Worm (Caenorhabditis elegans) whole organism, midembryonic: ENCODE results near the gene Y51H7C.3.
A peak's percentile ranks its signal among the peaks of the same experiment; 100 is the strongest.
"Not testable (repeated sequence)": the region's sequence is repeated elsewhere in the genome, so short reads cannot be mapped to it uniquely, and the experiment has no call there.

Experiments
- T22C8.4 ChIP-seq: fragments of 200-800 bp; sonication (Bioruptor generic); IDR thresholded peaks from 2 replicates; pipeline ENCODE4 v1.3.6; 2022; ENCODE audit warnings: missing genetic modification characterization, missing compliant biosample characterization
- cog-1 ChIP-seq: sonication (generic microtip); optimal IDR thresholded peaks from 2 replicates; lab custom pipeline; 2016; ENCODE audit warnings: missing genetic modification characterization, missing compliant biosample characterization
- flt-1 ChIP-seq: fragments of 200-800 bp; sonication (Bioruptor generic); IDR thresholded peaks from 2 replicates; pipeline ENCODE4 v1.3.6; 2022; ENCODE audit warnings: missing genetic modification characterization, missing compliant biosample characterization
- klf-2 ChIP-seq: fragments of 200-800 bp; sonication (Bioruptor generic); conservative IDR thresholded peaks from 2 replicates; pipeline ENCODE4 v1.3.6; 2022; ENCODE audit warnings: missing genetic modification reagents, missing genetic modification characterization, missing compliant biosample characterization
- med-1 ChIP-seq: sonication (generic microtip); optimal IDR thresholded peaks from 2 replicates; lab custom pipeline; 2017; ENCODE audit warnings: missing genetic modification characterization, mild to moderate bottlenecking, missing compliant biosample characterization, antibody characterized with exemption, missing genetic modification reagents; ENCODE audit not compliant: insufficient read depth
- ref-1 ChIP-seq: fragments of 200-800 bp; sonication (Bioruptor generic); conservative IDR thresholded peaks from 2 replicates; pipeline ENCODE4 v1.3.6; 2022; ENCODE audit warnings: missing genetic modification reagents, missing genetic modification characterization, missing compliant biosample characterization
- tab-1 ChIP-seq: fragments of 200-800 bp; sonication (Bioruptor generic); IDR thresholded peaks from 2 replicates; pipeline ENCODE4 v1.3.6; 2022; ENCODE audit warnings: missing genetic modification characterization, missing compliant biosample characterization
- ztf-23 ChIP-seq: fragments of 200-800 bp; sonication (Bioruptor generic); IDR thresholded peaks from 2 replicates; pipeline ENCODE4 v1.3.6; 2022; ENCODE audit warnings: missing genetic modification reagents, missing genetic modification characterization, missing compliant biosample characterization
- ztf-29 ChIP-seq: fragments of 200-800 bp; sonication (Bioruptor generic); IDR thresholded peaks from 2 replicates; pipeline ENCODE4 v1.3.6; 2022; ENCODE audit warnings: missing genetic modification reagents, missing genetic modification characterization, missing compliant biosample characterization

Gene Y51H7C.3

DNA sequence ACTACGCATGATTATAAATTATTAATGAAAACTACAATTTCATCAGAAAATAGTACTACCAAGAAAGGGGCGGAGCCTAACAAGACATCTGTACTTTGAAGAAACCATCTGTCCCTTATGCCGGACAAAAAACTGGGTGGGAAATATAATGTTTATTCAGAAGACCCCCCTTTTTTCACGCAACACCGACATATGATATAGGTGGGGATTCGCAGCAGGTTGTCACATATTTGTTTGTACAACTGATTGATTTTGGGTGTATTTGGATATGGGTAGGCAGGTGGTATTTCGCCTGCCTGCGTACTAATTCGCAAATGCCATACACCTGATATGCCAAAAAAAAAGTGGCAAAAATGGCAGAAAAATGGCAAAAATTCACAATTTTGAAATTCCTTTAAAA, 14.6 kb upstream of the Y51H7C.3 start, which contains the start of gene Y51H7C.10:
Y51H7C.10 (minus strand) TSS at position 101 of the 400 bp plus-strand sequence.
- TF ChIP-seq cog-1 (tag; lab: Kevin White, UChicago) (no peak), T22C8.4 (GFP tag; lab: Robert Waterston, UW) (no peak), klf-2 (GFP tag; lab: Robert Waterston, UW) (no peak), ztf-23 (no peak), tab-1 (GFP tag; lab: Robert Waterston, UW) (no peak), med-1 (GFP tag; lab: Kevin White, UChicago) (no peak), flt-1 (no peak), ref-1 (GFP tag; lab: Robert Waterston, UW) (no peak), ztf-29 (GFP tag; lab: Robert Waterston, UW) (no peak)

DNA sequence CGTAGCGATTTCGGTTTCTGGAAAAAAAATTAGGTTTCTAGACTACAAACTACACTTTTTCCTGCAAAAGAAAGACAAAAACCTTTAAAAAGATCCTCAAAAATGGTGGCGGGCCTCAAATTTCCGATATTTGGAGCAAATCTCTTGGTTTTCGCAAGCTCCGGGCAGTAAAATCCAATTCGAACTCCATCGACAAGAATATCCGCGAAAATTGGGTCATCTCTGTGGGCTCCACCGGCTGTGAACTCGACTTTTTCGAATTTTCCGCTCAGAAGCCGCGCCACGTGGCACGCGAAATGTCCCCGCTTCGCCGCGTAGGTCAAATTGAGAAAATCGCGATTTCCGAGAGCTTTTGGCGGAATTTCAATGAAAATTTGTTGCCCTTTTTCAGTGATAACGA, 1.6 kb upstream of the Y51H7C.3 start:
- TF ChIP-seq flt-1 = no peak
- TF ChIP-seq tab-1 (GFP tag; lab: Robert Waterston, UW) = no peak
- no peak for TF ChIP-seq cog-1 (tag; lab: Kevin White, UChicago)
- TF ChIP-seq ztf-29 (GFP tag; lab: Robert Waterston, UW) = no peak
- TF ChIP-seq ref-1 (GFP tag; lab: Robert Waterston, UW) = no peak

DNA sequence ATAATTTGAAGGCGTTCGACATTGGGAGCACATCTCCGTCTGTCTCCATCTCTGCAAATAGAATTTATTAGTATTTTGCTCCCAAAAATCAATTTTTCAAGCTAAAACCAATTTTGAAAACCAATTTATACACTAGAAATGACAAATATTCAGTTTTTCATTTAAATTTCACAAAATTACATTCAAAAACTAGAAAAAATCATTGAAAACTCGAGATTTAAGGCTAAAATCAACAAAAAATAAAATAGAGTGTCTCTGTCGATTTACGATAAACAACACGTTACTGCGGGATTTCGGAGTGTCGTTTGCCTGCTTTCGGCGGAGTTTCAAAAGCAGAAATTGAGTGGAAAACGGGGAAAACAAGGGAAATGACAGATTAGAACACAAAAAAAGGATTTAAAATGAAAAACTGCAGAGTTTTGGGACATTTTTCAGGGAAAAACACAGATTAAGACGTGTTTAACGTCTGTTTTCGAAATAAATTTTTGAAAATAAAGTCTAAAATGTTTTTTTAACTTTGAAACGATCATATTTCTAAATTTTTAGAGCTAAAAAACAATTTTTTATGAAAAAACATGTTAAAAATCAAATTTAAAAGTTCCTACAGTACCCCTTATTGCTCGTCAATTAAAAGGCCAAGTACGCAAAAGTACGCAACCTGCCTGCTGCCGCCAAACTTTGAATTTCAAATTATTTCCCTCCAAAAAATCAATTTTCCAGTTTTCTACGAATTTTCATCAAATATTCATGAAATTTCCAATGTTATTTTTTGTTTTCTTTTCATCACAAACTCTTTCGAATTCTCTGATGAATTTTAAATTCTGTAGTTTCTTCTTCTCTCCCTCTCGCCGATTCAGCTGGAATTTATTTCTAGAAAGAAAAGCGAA, 598 bp upstream of the Y51H7C.3 start, which contains the start of gene nol-6:
nol-6 (minus strand) TSS at position 51 of the 887 bp plus-strand sequence.
- TF ChIP-seq flt-1 = peak; percentile 36; the same call in 1 of the 2 replicates
- no peak for TF ChIP-seq T22C8.4 (GFP tag; lab: Robert Waterston, UW)
- TF ChIP-seq tab-1 (GFP tag; lab: Robert Waterston, UW) = no peak

DNA sequence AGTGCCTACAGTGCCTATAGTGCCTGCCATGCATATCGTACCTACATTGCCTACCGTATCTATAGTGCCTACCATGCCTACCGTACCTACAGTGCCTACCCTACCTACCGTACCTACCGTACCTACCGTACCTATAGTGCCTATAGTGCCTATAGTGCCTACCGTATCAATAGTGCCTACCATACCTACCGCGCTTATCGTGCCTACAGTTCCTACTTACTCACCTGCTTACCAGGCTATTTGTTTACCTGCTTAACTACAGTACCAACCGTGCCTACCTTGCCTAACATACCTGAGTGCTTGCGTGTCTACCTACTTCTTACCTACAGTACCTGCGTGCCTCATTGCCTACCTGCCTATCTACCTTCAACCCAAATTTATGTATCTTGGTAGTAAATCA, 3.2 kb downstream of the Y51H7C.3 start:
- TF ChIP-seq ztf-29 (GFP tag; lab: Robert Waterston, UW) = no peak
- no peak for TF ChIP-seq tab-1 (GFP tag; lab: Robert Waterston, UW)
- no peak for TF ChIP-seq med-1 (GFP tag; lab: Kevin White, UChicago)

DNA sequence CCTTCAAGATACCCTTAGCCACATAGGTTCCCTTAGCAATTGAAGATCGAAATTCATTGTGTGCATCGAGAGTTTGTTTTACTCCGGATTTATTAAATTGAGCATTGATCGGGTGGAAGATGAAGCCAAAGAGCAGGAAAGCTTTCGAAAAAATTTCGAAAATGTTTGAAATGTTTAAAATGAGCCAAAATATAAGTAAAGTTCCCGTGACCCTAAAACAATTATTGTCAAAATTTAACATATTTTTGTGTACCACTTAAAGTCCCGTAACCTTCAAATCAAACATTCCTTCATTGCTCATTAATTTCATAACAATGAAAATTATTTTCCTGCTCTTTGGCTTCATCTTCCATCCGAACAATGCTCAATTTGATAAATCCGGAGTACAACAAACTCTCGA, 6.6 kb downstream of the Y51H7C.3 start, which contains the start of gene scl-17:
scl-17 (plus strand) TSS at position 301 of the 400 bp plus-strand sequence.
- TF ChIP-seq flt-1 (no peak), ztf-29 (GFP tag; lab: Robert Waterston, UW) (no peak), ref-1 (GFP tag; lab: Robert Waterston, UW) (no peak), tab-1 (GFP tag; lab: Robert Waterston, UW) (no peak), med-1 (GFP tag; lab: Kevin White, UChicago) (no peak), ztf-23 (no peak), T22C8.4 (GFP tag; lab: Robert Waterston, UW) (no peak), cog-1 (tag; lab: Kevin White, UChicago) (no peak), klf-2 (GFP tag; lab: Robert Waterston, UW) (no peak)

DNA sequence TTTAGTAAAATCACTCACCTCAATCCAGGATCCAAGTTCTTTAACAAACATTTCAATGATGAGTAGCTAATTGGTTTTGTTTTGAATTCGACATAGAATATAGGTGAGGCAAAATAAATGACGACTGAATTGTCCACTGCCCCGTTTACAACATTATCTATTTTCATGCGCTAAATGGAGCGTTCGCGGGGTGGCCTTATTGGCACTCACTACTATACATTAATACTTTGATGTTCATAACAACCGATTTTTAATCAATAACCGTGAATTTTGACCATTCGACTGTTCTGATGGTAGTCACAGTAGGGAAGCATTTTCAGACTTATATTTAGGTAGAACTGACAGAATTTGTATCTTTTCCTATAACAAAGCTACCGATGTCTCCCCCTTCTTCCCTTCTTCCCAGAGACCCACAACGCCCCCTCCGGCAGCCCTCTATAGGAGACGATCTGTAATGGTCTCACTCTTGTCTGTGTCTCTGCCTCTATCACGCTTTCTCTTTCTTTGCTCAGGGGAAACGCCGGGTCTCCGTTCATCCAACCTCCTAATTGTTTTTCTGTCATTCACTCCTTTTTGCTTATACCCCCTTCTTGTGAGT, 8.5 kb downstream of the Y51H7C.3 start, which contains the start of gene Y51H7C.12:
Y51H7C.12 (minus strand) TSS at position 51 of the 598 bp plus-strand sequence.
- not testable (repeated sequence) for TF ChIP-seq cog-1 (tag; lab: Kevin White, UChicago); T22C8.4 (GFP tag; lab: Robert Waterston, UW); tab-1 (GFP tag; lab: Robert Waterston, UW)

DNA sequence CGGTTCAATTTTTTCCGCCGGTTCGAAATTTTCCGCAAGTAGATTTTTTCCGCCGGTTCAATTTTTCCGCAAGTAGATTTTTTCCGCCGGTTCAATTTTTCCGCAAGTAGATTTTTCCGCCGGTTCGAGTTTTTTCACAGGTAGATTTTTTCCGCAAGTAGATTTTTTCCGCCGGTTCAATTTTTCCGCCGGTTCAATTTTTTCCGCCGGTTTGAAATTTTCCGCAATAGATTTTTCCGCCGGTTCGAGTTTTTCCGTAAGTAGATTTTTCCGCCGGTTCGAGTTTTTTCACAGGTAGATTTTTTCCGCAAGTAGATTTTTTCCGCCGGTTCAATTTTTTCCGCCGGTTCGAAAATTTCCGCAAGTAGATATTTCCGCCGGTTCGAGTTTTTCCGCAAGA, 13.7 kb downstream of the Y51H7C.3 start:
- TF ChIP-seq tab-1 (GFP tag; lab: Robert Waterston, UW) = 0 out of 2 replicates have a peak, but pooled peaks have one; percentile 16
- TF ChIP-seq klf-2 (GFP tag; lab: Robert Waterston, UW) = peak; percentile 55; the same call in 1 of the 2 replicates
- TF ChIP-seq ref-1 (GFP tag; lab: Robert Waterston, UW) = peak; percentile 68
- 0 out of 2 replicates have a peak, but pooled peaks have one; percentile 52 for TF ChIP-seq flt-1
- TF ChIP-seq ztf-29 (GFP tag; lab: Robert Waterston, UW) = 0 out of 2 replicates have a peak, but pooled peaks have one; percentile 18
- TF ChIP-seq ztf-23 = peak; percentile 75; the same call in 1 of the 2 replicates

DNA sequence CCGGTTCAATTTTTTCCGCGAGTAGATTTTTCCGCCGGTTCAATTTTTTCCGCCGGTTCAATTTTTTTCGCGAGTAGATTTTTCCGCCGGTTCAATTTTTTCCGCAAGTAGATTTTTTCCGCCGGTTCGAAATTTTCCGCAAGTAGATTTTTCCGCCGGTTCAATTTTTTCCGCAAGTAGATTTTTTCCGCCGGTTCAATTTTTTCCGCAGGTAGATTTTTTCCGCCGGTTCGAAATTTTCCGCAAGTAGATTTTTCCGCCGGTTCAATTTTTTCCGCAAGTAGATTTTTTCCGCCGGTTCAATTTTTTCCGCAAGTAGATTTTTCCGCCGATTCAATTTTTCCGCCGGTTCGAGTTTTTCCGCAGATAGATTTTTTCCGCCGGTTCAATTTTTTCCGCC, 14.9 kb downstream of the Y51H7C.3 start:
- TF ChIP-seq ztf-23 = 0 out of 2 replicates have a peak, but pooled peaks have one; percentile 37

DNA sequence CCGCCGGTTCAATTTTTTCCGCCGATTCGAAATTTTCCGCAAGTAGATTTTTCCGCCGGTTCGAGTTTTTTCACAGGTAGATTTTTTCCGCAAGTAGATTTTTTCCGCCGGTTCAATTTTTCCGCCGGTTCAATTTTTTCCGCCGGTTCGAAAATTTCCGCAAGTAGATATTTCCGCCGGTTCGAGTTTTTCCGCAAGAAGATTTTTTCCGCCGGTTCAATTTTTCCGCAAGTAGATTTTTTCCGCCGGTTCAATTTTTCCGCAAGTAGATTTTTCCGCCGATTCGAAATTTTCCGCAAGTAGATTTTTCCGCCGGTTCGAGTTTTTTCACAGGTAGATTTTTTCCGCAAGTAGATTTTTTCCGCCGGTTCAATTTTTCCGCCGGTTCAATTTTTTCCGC, 15.4 kb downstream of the Y51H7C.3 start:
- peak; percentile 64; the same call in 1 of the 2 replicates for TF ChIP-seq klf-2 (GFP tag; lab: Robert Waterston, UW)

DNA sequence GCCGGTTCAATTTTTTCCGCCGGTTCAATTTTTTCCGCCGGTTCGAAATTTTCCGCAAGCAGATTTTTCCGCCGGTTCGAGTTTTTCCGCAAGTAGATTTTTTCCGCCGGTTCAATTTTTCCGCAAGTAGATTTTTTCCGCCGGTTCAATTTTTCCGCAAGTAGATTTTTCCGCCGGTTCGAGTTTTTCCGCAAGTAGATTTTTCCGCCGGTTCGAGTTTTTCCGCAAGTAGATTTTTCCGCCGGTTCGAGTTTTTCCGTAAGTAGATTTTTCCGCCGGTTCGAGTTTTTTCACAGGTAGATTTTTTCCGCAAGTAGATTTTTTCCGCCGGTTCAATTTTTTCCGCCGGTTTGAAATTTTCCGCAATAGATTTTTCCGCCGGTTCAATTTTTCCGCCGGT, 16.1 kb downstream of the Y51H7C.3 start:
- 0 out of 2 replicates have a peak, but pooled peaks have one; percentile 44 for TF ChIP-seq tab-1 (GFP tag; lab: Robert Waterston, UW)
